Fruit fly (Drosophila melanogaster) whole organism, embryonic: ENCODE data around the gene cnc.

Experiments
- Adf1 ChIP-seq: fragments of 200-800 bp; sonication (Bioruptor generic); IDR thresholded peaks from 2 replicates; pipeline ENCODE4 v1.3.6; 2022; ENCODE audit warnings: missing biosample characterization, missing genetic modification characterization
- Awh ChIP-seq: fragments of 200-800 bp; sonication (Bioruptor generic); IDR thresholded peaks from 2 replicates; pipeline ENCODE4, ENCODE4 v1.3.6; 2022; ENCODE audit warnings: missing biosample characterization, missing genetic modification characterization
- B-H1 ChIP-seq: fragments of 200-800 bp; sonication (Bioruptor generic); IDR thresholded peaks from 3 replicates; pipeline ENCODE4 v1.3.6; 2022; ENCODE audit warnings: missing biosample characterization, missing genetic modification characterization
- Bgb ChIP-seq: fragments of 200-800 bp; sonication (Bioruptor generic); IDR thresholded peaks from 2 replicates; pipeline ENCODE4 v1.3.6; 2022; ENCODE audit warnings: missing biosample characterization, missing genetic modification characterization; ENCODE audit not compliant: partially characterized antibody
- CG11085 ChIP-seq: fragments of 200-800 bp; sonication (Bioruptor generic); IDR thresholded peaks from 2 replicates; pipeline ENCODE4 v1.3.6; 2022; ENCODE audit warnings: missing biosample characterization, missing genetic modification characterization
- CG11504 ChIP-seq: fragments of 200-800 bp; sonication (Bioruptor generic); optimal IDR thresholded peaks from 3 replicates; lab custom pipeline; 2019; ENCODE audit warnings: missing biosample characterization, mild to moderate bottlenecking, missing genetic modification characterization, moderate library complexity
- CG12071 ChIP-seq: fragments of 200-800 bp; sonication (Bioruptor generic); optimal IDR thresholded peaks from 3 replicates; lab custom pipeline; 2018; ENCODE audit warnings: missing biosample characterization, mild to moderate bottlenecking, missing genetic modification characterization
- CG13775 ChIP-seq: fragments of 200-800 bp; sonication (Bioruptor generic); optimal IDR thresholded peaks from 3 replicates; lab custom pipeline; 2017; ENCODE audit warnings: missing biosample characterization, mild to moderate bottlenecking, missing genetic modification characterization
- CG15073 ChIP-seq: fragments of 200-800 bp; sonication (Bioruptor generic); optimal IDR thresholded peaks from 2 replicates; lab custom pipeline; 2016; ENCODE audit warnings: missing biosample characterization, missing genetic modification characterization
- CG15696 ChIP-seq: fragments of 200-800 bp; sonication (Bioruptor generic); optimal IDR thresholded peaks from 2 replicates; lab custom pipeline; 2019; ENCODE audit warnings: missing biosample characterization, mild to moderate bottlenecking, missing genetic modification characterization, moderate library complexity
- CG17385 ChIP-seq: fragments of 200-800 bp; sonication (Bioruptor generic); optimal IDR thresholded peaks from 3 replicates; lab custom pipeline; 2018; ENCODE audit warnings: missing biosample characterization, mild to moderate bottlenecking, missing genetic modification characterization
- CG2116 ChIP-seq: fragments of 200-800 bp; sonication (Bioruptor generic); optimal IDR thresholded peaks from 3 replicates; lab custom pipeline; 2018; ENCODE audit warnings: missing biosample characterization, mild to moderate bottlenecking, missing genetic modification characterization
- CG2889 ChIP-seq: fragments of 200-800 bp; sonication (Bioruptor generic); IDR thresholded peaks from 3 replicates; pipeline ENCODE4 v1.3.6; 2022; ENCODE audit warnings: missing biosample characterization, missing genetic modification characterization
- CG31388 ChIP-seq: fragments of 200-800 bp; sonication (Bioruptor generic); optimal IDR thresholded peaks from 2 replicates; lab custom pipeline; 2016; ENCODE audit warnings: missing biosample characterization, missing genetic modification characterization
- CG34224 ChIP-seq: fragments of 200-800 bp; sonication (Bioruptor generic); IDR thresholded peaks from 3 replicates; pipeline ENCODE4 v1.3.6; 2022; ENCODE audit warnings: missing biosample characterization, missing genetic modification characterization; ENCODE audit not compliant: partially characterized antibody
- CG4360 ChIP-seq: fragments of 200-800 bp; sonication (Bioruptor generic); IDR thresholded peaks from 2 replicates; pipeline ENCODE4 v1.3.6; 2022; ENCODE audit warnings: missing biosample characterization, missing genetic modification characterization
- CG4707 ChIP-seq: fragments of 200-800 bp; sonication (Bioruptor generic); optimal IDR thresholded peaks from 2 replicates; lab custom pipeline; 2018; ENCODE audit warnings: missing biosample characterization, mild to moderate bottlenecking, missing genetic modification characterization, moderate library complexity
- CG6683 ChIP-seq: fragments of 200-800 bp; sonication (Bioruptor generic); optimal IDR thresholded peaks from 2 replicates; lab custom pipeline; 2017; ENCODE audit warnings: missing biosample characterization, mild to moderate bottlenecking, missing genetic modification characterization, missing genetic modification reagents
- CG6765 ChIP-seq: fragments of 200-800 bp; sonication (Bioruptor generic); optimal IDR thresholded peaks from 3 replicates; lab custom pipeline; 2017; ENCODE audit warnings: missing biosample characterization, mild to moderate bottlenecking, missing genetic modification characterization
- CG7745 ChIP-seq: fragments of 200-800 bp; sonication (Bioruptor generic); optimal IDR thresholded peaks from 2 replicates; lab custom pipeline; 2018; ENCODE audit warnings: missing biosample characterization, mild to moderate bottlenecking, missing genetic modification characterization, moderate library complexity
- CG8089 ChIP-seq: fragments of 200-800 bp; sonication (Bioruptor generic); optimal IDR thresholded peaks from 3 replicates; lab custom pipeline; 2016; ENCODE audit warnings: missing biosample characterization, missing genetic modification characterization
- CG8290 ChIP-seq, 3 experiments: fragments of 200-800 bp; sonication (Bioruptor generic); optimal IDR thresholded peaks; 2 replicates each; lab custom pipeline; 2016 to 2019; ENCODE audit warnings: missing biosample characterization in 3 of 3, missing genetic modification characterization in 3 of 3, mild to moderate bottlenecking in 2 of 3, moderate library complexity in 1 of 3
- D ChIP-seq, 2 experiments: fragments of 200-800 bp in 1 of 2; fragments of >200 bp in 1 of 2; sonication (Bioruptor generic) in 1 of 2; optimal IDR thresholded peaks; 2 replicates in 1 of 2; 3 replicates in 1 of 2; lab custom pipeline; 2017; ENCODE audit warnings: mild to moderate bottlenecking in 1 of 2, missing biosample characterization in 1 of 2, missing genetic modification characterization in 1 of 2, missing genetic modification reagents in 1 of 2
- Eip74EF ChIP-seq, 2 experiments: fragments of 200-800 bp in 1 of 2; fragments of >200 bp in 1 of 2; sonication (Bioruptor generic) in 1 of 2; optimal IDR thresholded peaks; 2 replicates each; lab custom pipeline; 2017 to 2019; ENCODE audit warnings: missing biosample characterization in 2 of 2, missing genetic modification characterization in 2 of 2, mild to moderate bottlenecking in 1 of 2, moderate library complexity in 1 of 2
- Ets65A ChIP-seq: fragments of 200-800 bp; sonication (Bioruptor generic); peaks from one replicate; lab custom pipeline; 2016; ENCODE audit warnings: missing biosample characterization, missing genetic modification characterization
- Hr39 ChIP-seq: fragments of >200 bp; optimal IDR thresholded peaks from 2 replicates; lab custom pipeline; 2017
- Hr51 ChIP-seq, 2 experiments: fragments of 200-800 bp; sonication (Bioruptor generic); optimal IDR thresholded peaks; 2 replicates in 1 of 2; 3 replicates in 1 of 2; lab custom pipeline; 2016 to 2018; ENCODE audit warnings: missing biosample characterization in 2 of 2, missing genetic modification characterization in 2 of 2, mild to moderate bottlenecking in 1 of 2, moderate library complexity in 1 of 2
- MBD-R2 ChIP-seq: fragments of 200-800 bp; sonication (Bioruptor generic); IDR thresholded peaks from 2 replicates; pipeline ENCODE4 v1.3.6; 2022; ENCODE audit warnings: missing biosample characterization, missing genetic modification characterization
- NC2β ChIP-seq: fragments of 200-800 bp; sonication (Bioruptor generic); optimal IDR thresholded peaks from 2 replicates; lab custom pipeline; 2016; ENCODE audit warnings: missing biosample characterization, missing genetic modification characterization
- Rfx ChIP-seq: fragments of 200-800 bp; sonication (Bioruptor generic); IDR thresholded peaks from 2 replicates; pipeline ENCODE4 v1.3.6; 2022; ENCODE audit warnings: missing biosample characterization, missing genetic modification characterization
- Six4 ChIP-seq: fragments of 200-800 bp; sonication (Bioruptor generic); optimal IDR thresholded peaks from 2 replicates; lab custom pipeline; 2016; ENCODE audit warnings: missing biosample characterization, missing genetic modification characterization
- Tbp ChIP-seq: fragments of >200 bp; optimal IDR thresholded peaks from 2 replicates; lab custom pipeline; 2018; ENCODE audit warnings: missing biosample characterization, missing genetic modification characterization
- abd-A ChIP-seq: fragments of 200-800 bp; sonication (Bioruptor generic); optimal IDR thresholded peaks from 3 replicates; lab custom pipeline; 2019; ENCODE audit warnings: missing biosample characterization, mild to moderate bottlenecking, missing genetic modification characterization, moderate library complexity
- amos ChIP-seq: fragments of 200-800 bp; sonication (Bioruptor generic); IDR thresholded peaks from 2 replicates; pipeline ENCODE4 v1.3.6; 2022; ENCODE audit warnings: missing biosample characterization, missing genetic modification characterization; ENCODE audit not compliant: partially characterized antibody
- bowl ChIP-seq: fragments of 200-800 bp; sonication (Bioruptor generic); IDR thresholded peaks from 2 replicates; pipeline ENCODE4 v1.3.6; 2022; ENCODE audit warnings: missing biosample characterization, missing genetic modification characterization
- ci ChIP-seq: fragments of 200-800 bp; sonication (Bioruptor generic); IDR thresholded peaks from 3 replicates; pipeline ENCODE4 v1.3.6; 2022; ENCODE audit warnings: missing biosample characterization, missing genetic modification characterization
- danr ChIP-seq: fragments of 200-800 bp; sonication (Bioruptor generic); IDR thresholded peaks from 2 replicates; pipeline ENCODE4 v1.3.6; 2022; ENCODE audit warnings: missing biosample characterization, missing genetic modification characterization
- dpn ChIP-seq, 2 experiments: fragments of 200-800 bp; sonication (Bioruptor generic); optimal IDR thresholded peaks; 3 replicates each; lab custom pipeline; 2016; ENCODE audit warnings: missing biosample characterization in 2 of 2, missing genetic modification characterization in 2 of 2
- en ChIP-seq: fragments of 200-800 bp; sonication (Bioruptor generic); optimal IDR thresholded peaks from 2 replicates; lab custom pipeline; 2016; ENCODE audit warnings: missing biosample characterization, missing genetic modification characterization
- her ChIP-seq: fragments of 200-800 bp; sonication (Bioruptor generic); optimal IDR thresholded peaks from 2 replicates; lab custom pipeline; 2016; ENCODE audit warnings: missing biosample characterization, missing genetic modification characterization
- knrl ChIP-seq: fragments of 200-800 bp; sonication (Bioruptor generic); IDR thresholded peaks from 3 replicates; pipeline ENCODE4 v1.3.6; 2022; ENCODE audit warnings: missing biosample characterization, missing genetic modification characterization; ENCODE audit not compliant: partially characterized antibody
- pb ChIP-seq: fragments of 200-800 bp; sonication (Bioruptor generic); optimal IDR thresholded peaks from 3 replicates; lab custom pipeline; 2016; ENCODE audit warnings: missing biosample characterization, missing genetic modification characterization
- pzg ChIP-seq: fragments of 200-800 bp; sonication (Bioruptor generic); optimal IDR thresholded peaks from 3 replicates; lab custom pipeline; 2018; ENCODE audit warnings: missing biosample characterization, mild to moderate bottlenecking, missing genetic modification characterization, moderate library complexity
- ranshi ChIP-seq: fragments of 200-800 bp; sonication (Bioruptor generic); IDR thresholded peaks from 2 replicates; pipeline ENCODE4 v1.3.6; 2022; ENCODE audit warnings: missing biosample characterization, missing genetic modification characterization
- sisA ChIP-seq: fragments of 200-800 bp; sonication (Bioruptor generic); IDR thresholded peaks from 2 replicates; pipeline ENCODE4 v1.3.6; 2022; ENCODE audit warnings: missing biosample characterization, missing genetic modification characterization
- sob ChIP-seq: fragments of 200-800 bp; sonication (Bioruptor generic); IDR thresholded peaks from 2 replicates; pipeline ENCODE4 v1.3.6; 2022; ENCODE audit warnings: missing biosample characterization, missing genetic modification characterization
- tap ChIP-seq: fragments of 200-800 bp; optimal IDR thresholded peaks from 3 replicates; lab custom pipeline; 2019; ENCODE audit warnings: missing biosample characterization, mild to moderate bottlenecking, missing genetic modification characterization, moderate library complexity
- unpg ChIP-seq: fragments of 200-800 bp; sonication (Bioruptor generic); optimal IDR thresholded peaks from 3 replicates; lab custom pipeline; 2018; ENCODE audit warnings: missing biosample characterization, mild to moderate bottlenecking, missing genetic modification characterization, moderate library complexity
- vfl ChIP-seq: fragments of 200-800 bp; sonication (Bioruptor generic); optimal IDR thresholded peaks from 2 replicates; lab custom pipeline; 2016; ENCODE audit warnings: missing biosample characterization, missing genetic modification characterization
- vvl ChIP-seq: fragments of 200-800 bp; sonication (Bioruptor generic); IDR thresholded peaks from 2 replicates; pipeline ENCODE4 v1.3.6; 2022; ENCODE audit warnings: missing biosample characterization, missing genetic modification characterization

The cnc gene

DNA sequence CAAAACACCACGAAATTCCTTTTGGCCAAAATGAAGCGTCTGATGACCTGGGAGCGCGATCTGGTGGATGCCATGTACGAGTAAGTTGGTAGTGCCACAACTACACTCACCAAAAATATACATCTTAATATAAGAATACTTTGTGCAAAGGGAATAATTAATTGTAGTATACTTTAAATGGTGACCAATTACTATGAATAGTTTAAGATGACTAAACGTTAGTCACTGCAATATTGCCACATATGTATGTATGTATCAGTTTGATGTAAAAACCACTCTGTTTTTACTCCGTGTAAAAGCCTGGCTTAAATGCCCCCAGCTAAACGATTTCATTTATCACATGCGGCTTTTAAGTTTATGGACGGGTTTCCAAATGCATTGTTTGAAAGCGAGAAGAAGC is 51.8 kb downstream of the cnc start (continued):
- TF ChIP-seq CG2116 (GFP tag; lab: Kevin White, UChicago) (no peak), Hr39 (lab: Kevin White, UChicago) (no peak), CG4360 (GFP tag; lab: Robert Waterston, UW) (no peak), Adf1 (no peak), her (GFP tag; lab: Kevin White, UChicago) (no peak), sob (no peak), danr (GFP tag; lab: Robert Waterston, UW) (no peak), CG12071 (peak; percentile 27), CG8089 (GFP tag; lab: Kevin White, UChicago) (no peak), Ets65A (GFP tag; lab: Kevin White, UChicago) (peak; percentile 53), en (GFP tag; lab: Kevin White, UChicago) (no peak), CG11085 (GFP tag; lab: Robert Waterston, UW) (no peak), CG6765 (no peak), CG15696 (no peak), amos (GFP tag; lab: Robert Waterston, UW) (no peak), CG13775 (GFP tag; lab: Kevin White, UChicago) (no peak), bowl (GFP tag; lab: Robert Waterston, UW) (peak; percentile 55; the same call in 1 of the 2 replicates), CG8290 (GFP tag; optimal IDR thresholded peaks at IDR 0.05; lab: Kevin White, UChicago) (no peak), CG8290 (tag; optimal IDR thresholded peaks at IDR 0.05; lab: Kevin White, UChicago) (peak in 1 of 2 experiments; percentile 50), B-H1 (no peak), Tbp (no peak), Eip74EF (GFP tag; optimal IDR thresholded peaks at IDR 0.05; lab: Kevin White, UChicago) (peak in 1 of 2 experiments; percentile 55), knrl (no peak), unpg (GFP tag; lab: Kevin White, UChicago) (peak; percentile 56), CG7745 (no peak), CG15073 (GFP tag; lab: Kevin White, UChicago) (no peak), vvl (0 out of 2 replicates have a peak, but pooled peaks have one; percentile 17), CG17385 (GFP tag; lab: Kevin White, UChicago) (peak; percentile 46), Six4 (GFP tag; lab: Kevin White, UChicago) (no peak), Awh (GFP tag; lab: Robert Waterston, UW) (peak; percentile 40; the same call in 1 of the 2 replicates), CG2889 (GFP tag; lab: Robert Waterston, UW) (no peak), vfl (GFP tag; lab: Kevin White, UChicago) (no peak), MBD-R2 (no peak), pb (GFP tag; lab: Kevin White, UChicago) (no peak), CG31388 (GFP tag; lab: Kevin White, UChicago) (no peak), ranshi (GFP tag; lab: Robert Waterston, UW) (no peak), CG6683 (GFP tag; lab: Kevin White, UChicago) (no peak), Hr51 (GFP tag; optimal IDR thresholded peaks at IDR 0.05; lab: Kevin White, UChicago) (peak in 1 of 2 experiments; percentile 80), abd-A (no peak), NC2β (GFP tag; lab: Kevin White, UChicago) (no peak), Rfx (GFP tag; lab: Robert Waterston, UW) (no peak), ci (peak; percentile 81), CG4707 (GFP tag; lab: Kevin White, UChicago) (peak; percentile 4), D (optimal IDR thresholded peaks at IDR 0.05; lab: Kevin White, UChicago) (no peak), D (GFP tag; optimal IDR thresholded peaks at IDR 0.05; lab: Kevin White, UChicago) (no peak), CG11504 (tag; lab: Kevin White, UChicago) (peak; percentile 43), CG34224 (GFP tag; lab: Robert Waterston, UW) (no peak), dpn (GFP tag; optimal IDR thresholded peaks at IDR 0.05; lab: Kevin White, UChicago) (peak in 1 of 2 experiments; percentile 46), sisA (GFP tag; lab: Robert Waterston, UW) (peak; percentile 31; the same call in 1 of the 2 replicates), Bgb (GFP tag; lab: Robert Waterston, UW) (no peak), pzg (GFP tag; lab: Kevin White, UChicago) (no peak), tap (tag; lab: Kevin White, UChicago) (no peak)
